Fruit fly (Drosophila melanogaster) whole organism, embryonic: ENCODE data around the gene CG14234.
A peak's percentile ranks its signal among the peaks of the same experiment; 100 is the strongest.

Experiments
- Abd-B ChIP-seq: fragments of 200-800 bp; sonication (Bioruptor generic); optimal IDR thresholded peaks from 2 replicates; lab custom pipeline; 2018; ENCODE audit warnings: missing biosample characterization, mild to moderate bottlenecking, missing genetic modification characterization, moderate library complexity
- C15 ChIP-seq: fragments of 200-800 bp; sonication (Bioruptor generic); IDR thresholded peaks from 3 replicates; pipeline ENCODE4 v1.3.6; 2022; ENCODE audit warnings: missing biosample characterization, missing genetic modification characterization
- CG10959 ChIP-seq: fragments of 200-800 bp; sonication (Bioruptor generic); IDR thresholded peaks from 2 replicates; pipeline ENCODE4 v1.3.6; 2022; ENCODE audit warnings: missing biosample characterization, missing genetic modification characterization
- CG13424 ChIP-seq: fragments of 200-800 bp; sonication (Bioruptor generic); optimal IDR thresholded peaks from 2 replicates; lab custom pipeline; 2019; ENCODE audit warnings: missing biosample characterization, mild to moderate bottlenecking, missing genetic modification characterization, moderate library complexity
- CG15514 ChIP-seq: fragments of 200-800 bp; sonication (Bioruptor generic); optimal IDR thresholded peaks from 3 replicates; lab custom pipeline; 2017; ENCODE audit warnings: missing biosample characterization, missing genetic modification characterization, mild to moderate bottlenecking, moderate library complexity, missing genetic modification reagents
- CG17385 ChIP-seq: fragments of 200-800 bp; sonication (Bioruptor generic); optimal IDR thresholded peaks from 3 replicates; lab custom pipeline; 2018; ENCODE audit warnings: missing biosample characterization, mild to moderate bottlenecking, missing genetic modification characterization
- CG17568 ChIP-seq: fragments of 200-800 bp; sonication (Bioruptor generic); optimal IDR thresholded peaks from 2 replicates; lab custom pipeline; 2018; ENCODE audit warnings: missing biosample characterization, mild to moderate bottlenecking, missing genetic modification characterization, moderate library complexity
- CG1832 ChIP-seq: fragments of 200-800 bp; sonication (Bioruptor generic); optimal IDR thresholded peaks from 2 replicates; lab custom pipeline; 2017; ENCODE audit warnings: missing biosample characterization, mild to moderate bottlenecking, missing genetic modification characterization, inconsistent platforms
- CG2875 ChIP-seq: fragments of 200-800 bp; sonication (Bioruptor generic); optimal IDR thresholded peaks from 2 replicates; lab custom pipeline; 2017; ENCODE audit warnings: missing biosample characterization, mild to moderate bottlenecking, missing genetic modification characterization, missing genetic modification reagents
- CG30431 ChIP-seq: fragments of 200-800 bp; sonication (Bioruptor generic); optimal IDR thresholded peaks from 2 replicates; lab custom pipeline; 2017; ENCODE audit warnings: missing biosample characterization, missing genetic modification characterization
- CG32532 ChIP-seq: fragments of 200-800 bp; sonication (Bioruptor generic); IDR thresholded peaks from 2 replicates; pipeline ENCODE4 v1.3.6; 2022; ENCODE audit warnings: missing biosample characterization, missing genetic modification characterization
- CG4617 ChIP-seq: fragments of 200-800 bp; sonication (Bioruptor generic); optimal IDR thresholded peaks from 3 replicates; lab custom pipeline; 2016; ENCODE audit warnings: missing biosample characterization, missing genetic modification characterization, borderline replicate concordance
- CG4730 ChIP-seq: fragments of 200-800 bp; sonication (Bioruptor generic); IDR thresholded peaks from 2 replicates; pipeline ENCODE4 v1.3.6; 2022; ENCODE audit warnings: missing biosample characterization, missing genetic modification characterization
- CG4820 ChIP-seq: fragments of 200-800 bp; sonication (Bioruptor generic); optimal IDR thresholded peaks from 3 replicates; lab custom pipeline; 2016; ENCODE audit warnings: missing biosample characterization, missing genetic modification characterization
- CG5245 ChIP-seq: fragments of 200-800 bp; sonication (Bioruptor generic); optimal IDR thresholded peaks from 3 replicates; lab custom pipeline; 2016; ENCODE audit warnings: missing biosample characterization, missing genetic modification characterization
- CG6654 ChIP-seq: fragments of 200-800 bp; sonication (Bioruptor generic); optimal IDR thresholded peaks from 2 replicates; lab custom pipeline; 2017; ENCODE audit warnings: missing biosample characterization, mild to moderate bottlenecking, missing genetic modification characterization
- CG7928 ChIP-seq: fragments of 200-800 bp; sonication (Bioruptor generic); optimal IDR thresholded peaks from 2 replicates; lab custom pipeline; 2017; ENCODE audit warnings: missing biosample characterization, mild to moderate bottlenecking, missing genetic modification characterization
- CG7963 ChIP-seq: fragments of 200-800 bp; sonication (Bioruptor generic); IDR thresholded peaks from 3 replicates; pipeline ENCODE4 v1.3.6; 2022; ENCODE audit warnings: missing biosample characterization, missing genetic modification characterization; ENCODE audit not compliant: partially characterized antibody
- CG8944 ChIP-seq: fragments of 200-800 bp; sonication (Bioruptor generic); optimal IDR thresholded peaks from 3 replicates; lab custom pipeline; 2016; ENCODE audit warnings: missing biosample characterization, missing genetic modification characterization
- CG9727 ChIP-seq: fragments of 200-800 bp; sonication (Bioruptor generic); optimal IDR thresholded peaks from 3 replicates; lab custom pipeline; 2017; ENCODE audit warnings: missing biosample characterization, mild to moderate bottlenecking, missing genetic modification characterization
- CrebB ChIP-seq: fragments of 200-800 bp; sonication (Bioruptor generic); optimal IDR thresholded peaks from 3 replicates; lab custom pipeline; 2018; ENCODE audit warnings: missing biosample characterization, mild to moderate bottlenecking, missing genetic modification characterization
- D19A ChIP-seq: fragments of 200-800 bp; optimal IDR thresholded peaks from 3 replicates; lab custom pipeline; 2019; ENCODE audit warnings: missing biosample characterization, mild to moderate bottlenecking, missing genetic modification characterization, moderate library complexity
- Eip74EF ChIP-seq, 2 experiments: fragments of 200-800 bp in 1 of 2; fragments of >200 bp in 1 of 2; sonication (Bioruptor generic) in 1 of 2; optimal IDR thresholded peaks; 2 replicates each; lab custom pipeline; 2017 to 2019; ENCODE audit warnings: missing biosample characterization in 2 of 2, missing genetic modification characterization in 2 of 2, mild to moderate bottlenecking in 1 of 2, moderate library complexity in 1 of 2
- GATAe ChIP-seq: fragments of 200-800 bp; sonication (Bioruptor generic); conservative IDR thresholded peaks from 2 replicates; pipeline ENCODE4 v1.3.6; 2022; ENCODE audit warnings: missing biosample characterization, missing genetic modification characterization
- Xbp1 ChIP-seq: fragments of 200-800 bp; sonication (Bioruptor generic); optimal IDR thresholded peaks from 3 replicates; lab custom pipeline; 2016; ENCODE audit warnings: missing biosample characterization, mild to moderate bottlenecking, missing genetic modification characterization
- al ChIP-seq: fragments of 200-800 bp; sonication (Bioruptor generic); IDR thresholded peaks from 2 replicates; pipeline ENCODE4 v1.3.6; 2022; ENCODE audit warnings: missing biosample characterization, missing genetic modification characterization
- bab2 ChIP-seq: fragments of 200-800 bp; sonication (Bioruptor generic); optimal IDR thresholded peaks from 2 replicates; lab custom pipeline; 2016; ENCODE audit warnings: missing biosample characterization, missing genetic modification characterization
- cad ChIP-seq: fragments of >200 bp; optimal IDR thresholded peaks from 2 replicates; lab custom pipeline; 2017; ENCODE audit warnings: missing biosample characterization, missing genetic modification characterization
- danr ChIP-seq: fragments of 200-800 bp; sonication (Bioruptor generic); IDR thresholded peaks from 2 replicates; pipeline ENCODE4 v1.3.6; 2022; ENCODE audit warnings: missing biosample characterization, missing genetic modification characterization
- disco-r ChIP-seq: fragments of 200-800 bp; sonication (Bioruptor generic); optimal IDR thresholded peaks from 2 replicates; lab custom pipeline; 2016; ENCODE audit warnings: missing biosample characterization, missing genetic modification characterization
- dmrt11E ChIP-seq: fragments of 200-800 bp; sonication (Bioruptor generic); optimal IDR thresholded peaks from 3 replicates; lab custom pipeline; 2018; ENCODE audit warnings: missing biosample characterization, mild to moderate bottlenecking, missing genetic modification characterization, moderate library complexity
- dmrt99B ChIP-seq: fragments of 200-800 bp; sonication (Bioruptor generic); optimal IDR thresholded peaks from 2 replicates; lab custom pipeline; 2018; ENCODE audit warnings: missing biosample characterization, mild to moderate bottlenecking, missing genetic modification characterization, moderate library complexity
- emc ChIP-seq: fragments of 200-800 bp; sonication (Bioruptor generic); optimal IDR thresholded peaks from 2 replicates; lab custom pipeline; 2016; ENCODE audit warnings: missing biosample characterization, missing genetic modification characterization
- gem ChIP-seq: fragments of 200-800 bp; sonication (Bioruptor generic); optimal IDR thresholded peaks from 2 replicates; lab custom pipeline; 2019; ENCODE audit warnings: missing biosample characterization, mild to moderate bottlenecking, missing genetic modification characterization, moderate library complexity
- hbn ChIP-seq: fragments of 200-800 bp; sonication (Bioruptor generic); IDR thresholded peaks from 2 replicates; pipeline ENCODE4 v1.3.6; 2022; ENCODE audit warnings: missing biosample characterization, missing genetic modification characterization; ENCODE audit not compliant: partially characterized antibody
- kah ChIP-seq: fragments of 200-800 bp; sonication (Bioruptor generic); optimal IDR thresholded peaks from 2 replicates; lab custom pipeline; 2018; ENCODE audit warnings: missing biosample characterization, mild to moderate bottlenecking, missing genetic modification characterization
- mam ChIP-seq: fragments of 200-800 bp; sonication (Bioruptor generic); optimal IDR thresholded peaks from 3 replicates; lab custom pipeline; 2016; ENCODE audit warnings: missing biosample characterization, missing genetic modification characterization
- pfk ChIP-seq: fragments of 200-800 bp; sonication (Bioruptor generic); optimal IDR thresholded peaks from 2 replicates; lab custom pipeline; 2018; ENCODE audit warnings: missing biosample characterization, mild to moderate bottlenecking, missing genetic modification characterization, moderate library complexity
- prd ChIP-seq, 3 experiments: fragments of >200 bp in 2 of 3; fragments of 200-800 bp in 1 of 3; sonication (Bioruptor generic) in 1 of 3; optimal IDR thresholded peaks in 2 of 3; IDR thresholded peaks in 1 of 3; 2 replicates in 2 of 3; 3 replicates in 1 of 3; pipeline versions ENCODE4 v1.3.6 to Lab custom; 2017 to 2022; ENCODE audit warnings: missing biosample characterization in 1 of 3, missing genetic modification characterization in 1 of 3
- pros ChIP-seq: fragments of 200-800 bp; sonication (Bioruptor generic); optimal IDR thresholded peaks from 3 replicates; lab custom pipeline; 2019; ENCODE audit warnings: missing biosample characterization, mild to moderate bottlenecking, missing genetic modification characterization, moderate library complexity
- ranshi ChIP-seq: fragments of 200-800 bp; sonication (Bioruptor generic); IDR thresholded peaks from 2 replicates; pipeline ENCODE4 v1.3.6; 2022; ENCODE audit warnings: missing biosample characterization, missing genetic modification characterization
- sc ChIP-seq, 3 experiments: fragments of >200 bp in 2 of 3; fragments of 200-800 bp in 1 of 3; sonication (Bioruptor generic) in 1 of 3; optimal IDR thresholded peaks; 2 replicates in 2 of 3; 3 replicates in 1 of 3; lab custom pipeline; 2017; ENCODE audit warnings: mild to moderate bottlenecking in 1 of 3, missing biosample characterization in 1 of 3, missing genetic modification characterization in 1 of 3, missing genetic modification reagents in 1 of 3
- scrt ChIP-seq: fragments of 200-800 bp; sonication (Bioruptor generic); optimal IDR thresholded peaks from 2 replicates; lab custom pipeline; 2018; ENCODE audit warnings: missing biosample characterization, mild to moderate bottlenecking, missing genetic modification characterization, moderate library complexity
- zen ChIP-seq: fragments of 200-800 bp; sonication (Bioruptor generic); optimal IDR thresholded peaks from 3 replicates; lab custom pipeline; 2018; ENCODE audit warnings: missing biosample characterization, mild to moderate bottlenecking, missing genetic modification characterization, moderate library complexity
- zf30C ChIP-seq: fragments of 200-800 bp; sonication (Bioruptor generic); optimal IDR thresholded peaks from 3 replicates; lab custom pipeline; 2018; ENCODE audit warnings: missing biosample characterization, mild to moderate bottlenecking, missing genetic modification characterization

The CG14234 gene

DNA sequence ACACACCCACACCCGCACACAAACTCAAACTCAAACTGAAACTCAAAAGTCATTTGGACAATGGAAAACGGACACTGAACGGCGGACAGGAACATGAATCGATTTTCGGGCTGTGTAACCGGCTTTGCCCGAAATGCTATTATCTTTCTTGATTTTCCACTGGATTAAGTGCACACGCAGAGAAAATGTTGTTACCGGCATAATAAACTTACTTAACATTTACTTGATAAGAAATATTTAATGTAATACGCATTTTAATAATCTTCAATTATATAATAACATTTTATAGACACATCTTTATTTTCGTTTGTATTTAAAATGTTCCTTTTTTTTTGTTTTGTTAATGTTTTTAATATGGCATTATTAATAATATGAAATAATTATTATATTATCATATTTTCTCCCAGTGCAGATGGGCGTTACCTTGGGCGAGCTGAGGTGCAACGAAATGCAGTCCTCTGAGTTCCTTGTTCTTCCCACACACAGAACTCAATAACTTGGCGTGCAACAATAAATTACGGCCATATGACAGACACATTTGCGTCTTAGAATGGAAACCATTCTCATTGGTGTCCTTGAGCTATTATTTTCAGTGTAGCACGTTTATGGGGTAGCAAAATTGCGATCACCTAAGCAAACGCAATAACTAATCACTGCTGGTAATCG lies 29.6 kb downstream of the CG14234 start, which contains the start of gene CG12702 (continued):
- TF ChIP-seq hbn (GFP tag; lab: Robert Waterston, UW) (no peak), zen (peak; percentile 72), disco-r (GFP tag; lab: Kevin White, UChicago) (no peak), CG1832 (GFP tag; lab: Kevin White, UChicago) (no peak), CG8944 (no peak), CG17568 (GFP tag; lab: Kevin White, UChicago) (no peak), CG4617 (GFP tag; lab: Kevin White, UChicago) (no peak), al (GFP tag; lab: Robert Waterston, UW) (no peak), gem (peak; percentile 49), CG7963 (GFP tag; lab: Robert Waterston, UW) (no peak), CG7928 (GFP tag; lab: Kevin White, UChicago) (no peak), CG2875 (GFP tag; lab: Kevin White, UChicago) (no peak)
- TF ChIP-seq, all 482 proteins: peak for 25

DNA sequence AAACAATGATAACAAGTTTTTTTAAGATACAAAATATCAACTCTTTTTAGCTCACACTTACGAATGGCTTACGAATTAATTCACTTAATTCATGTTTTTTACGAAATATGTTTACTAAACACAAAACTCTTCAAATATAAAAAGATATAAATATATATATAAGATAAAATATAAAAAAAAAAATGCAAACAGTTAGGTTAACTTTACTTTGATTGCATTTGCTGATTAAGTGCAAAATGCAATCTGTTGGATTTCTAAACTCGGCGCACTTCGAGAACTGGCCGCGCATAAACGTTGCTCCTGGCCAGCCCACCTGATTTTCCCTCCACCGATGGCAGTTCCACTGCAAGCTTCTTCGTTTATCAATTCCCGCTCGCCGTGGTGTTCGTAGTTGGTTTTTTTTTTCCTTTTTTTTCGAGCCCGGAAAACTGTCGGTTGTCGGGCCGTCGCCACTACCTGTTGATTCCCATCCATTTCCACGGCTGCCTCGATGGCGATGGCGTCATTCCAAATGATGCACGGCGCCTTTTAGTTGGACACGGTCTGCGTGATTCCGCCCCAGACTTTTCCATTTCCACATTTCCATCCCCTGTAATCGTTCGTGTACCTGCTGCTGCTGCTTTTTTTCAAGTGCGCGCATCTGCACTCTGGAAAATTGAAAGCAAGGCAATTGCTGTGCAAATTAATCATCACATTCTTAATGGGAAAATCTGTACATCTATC lies 30.3 kb downstream of the CG14234 start:
- TF ChIP-seq pfk (GFP tag; lab: Kevin White, UChicago): no peak
- peak; percentile 88 for TF ChIP-seq kah (GFP tag; lab: Kevin White, UChicago)
- no peak for TF ChIP-seq CG5245 (GFP tag; lab: Kevin White, UChicago)
- TF ChIP-seq sc (optimal IDR thresholded peaks at IDR 0.05; lab: Kevin White, UChicago): no peak
- TF ChIP-seq sc (GFP tag; optimal IDR thresholded peaks at IDR 0.05; lab: Kevin White, UChicago): no peak
- TF ChIP-seq dmrt99B (tag; lab: Kevin White, UChicago): no peak
- no peak for TF ChIP-seq GATAe (GFP tag; lab: Robert Waterston, UW)
- no peak for TF ChIP-seq ranshi (GFP tag; lab: Robert Waterston, UW)
- TF ChIP-seq CG15514 (GFP tag; lab: Kevin White, UChicago): no peak
- TF ChIP-seq pros: peak; percentile 45
- no peak for TF ChIP-seq Abd-B (GFP tag; lab: Kevin White, UChicago)
- TF ChIP-seq CG17385 (GFP tag; lab: Kevin White, UChicago): no peak
- no peak for TF ChIP-seq CG6654 (GFP tag; lab: Kevin White, UChicago)
- no peak for TF ChIP-seq Eip74EF (GFP tag; optimal IDR thresholded peaks at IDR 0.05; lab: Kevin White, UChicago)
- peak; percentile 19 for TF ChIP-seq scrt (GFP tag; lab: Kevin White, UChicago)
- peak; percentile 1 for TF ChIP-seq CG13424 (tag; lab: Kevin White, UChicago)
- TF ChIP-seq D19A: peak; percentile 17
- no peak for TF ChIP-seq CG32532 (GFP tag; lab: Robert Waterston, UW)
- TF ChIP-seq zen: peak; percentile 78
- TF ChIP-seq CrebB (tag; lab: Kevin White, UChicago): no peak
- TF ChIP-seq CG30431 (GFP tag; lab: Kevin White, UChicago): no peak
- no peak for TF ChIP-seq C15 (GFP tag; lab: Robert Waterston, UW)
- no peak for TF ChIP-seq emc (GFP tag; lab: Kevin White, UChicago)
- TF ChIP-seq CG4730 (GFP tag; lab: Robert Waterston, UW): no peak
- no peak for TF ChIP-seq danr (GFP tag; lab: Robert Waterston, UW)
- no peak for TF ChIP-seq bab2 (GFP tag; lab: Kevin White, UChicago)
- TF ChIP-seq CG10959: no peak
- peak; percentile 11 for TF ChIP-seq CG9727 (GFP tag; lab: Kevin White, UChicago)
- no peak for TF ChIP-seq prd (optimal IDR thresholded peaks at IDR 0.05; lab: Kevin White, UChicago)
- TF ChIP-seq prd (GFP tag; IDR thresholded peaks at IDR 0.05; lab: Robert Waterston, UW): peak; percentile 26; the same call in 1 of the 3 replicates
- TF ChIP-seq al (GFP tag; lab: Robert Waterston, UW): no peak
- peak; percentile 97 for TF ChIP-seq CG4820 (GFP tag; lab: Kevin White, UChicago)
- peak; percentile 35 for TF ChIP-seq dmrt11E (tag; lab: Kevin White, UChicago)
- peak; percentile 51 for TF ChIP-seq zf30C (GFP tag; lab: Kevin White, UChicago)
- no peak for TF ChIP-seq cad
- no peak for TF ChIP-seq mam (GFP tag; lab: Kevin White, UChicago)
- no peak for TF ChIP-seq Xbp1
